Fruit fly (Drosophila melanogaster): Measurements from ENCODE around the gene CG32115.

DNA sequence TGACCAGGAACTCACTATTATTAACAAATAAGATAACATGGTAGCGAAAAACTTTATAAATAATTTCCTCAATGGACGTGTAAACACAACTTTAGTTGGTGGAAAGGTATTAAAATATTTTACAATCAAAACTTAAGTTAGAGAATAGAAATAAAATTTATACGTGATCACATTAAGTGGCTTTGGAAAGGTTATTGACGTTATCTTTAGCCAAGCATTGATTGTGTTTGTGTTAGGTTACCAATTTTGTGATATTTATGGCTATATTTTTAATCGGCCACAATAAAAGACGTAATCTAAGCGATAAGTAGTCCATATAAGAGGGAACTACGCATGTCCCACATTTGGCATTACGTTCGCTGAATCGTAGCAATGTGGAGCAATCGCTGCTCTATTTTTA is 28.8 kb downstream of the CG32115 start, which contains the start of gene CG14120:
- no peak for TF ChIP-seq CG8478 (optimal IDR thresholded peaks at IDR 0.05)
- TF ChIP-seq pan (optimal IDR thresholded peaks at IDR 0.05): no peak
- no peak for TF ChIP-seq EcR (GFP tag; optimal IDR thresholded peaks at IDR 0.05)
- TF ChIP-seq Dll (optimal IDR thresholded peaks at IDR 0.05): no peak
- no peak for TF ChIP-seq psq (optimal IDR thresholded peaks at IDR 0.05)
